Worm (Caenorhabditis elegans): Measurements from ENCODE around the gene his-72.

his-72 gene

ce11 chrIII:12317492-12317891, 51.4 kb downstream of the his-72 start (continued):
- TF ChIP-seq sptf-2 (GFP tag; optimal IDR thresholded peaks at IDR 0.05) (no peak), ztf-6 (GFP tag; IDR thresholded peaks at IDR 0.05) (no peak), nhr-80 (tag; optimal IDR thresholded peaks at IDR 0.05) (peak; percentile 77)
